Fruit fly (Drosophila melanogaster) whole organism: Measurements from ENCODE around the gene ETHR.

Experiments used
- CG8478 ChIP-seq: fragments of >200 bp; optimal IDR thresholded peaks from 2 replicates; lab custom pipeline; 2018; ENCODE audit warnings: inconsistent platforms
- Dll ChIP-seq: fragments of >200 bp; optimal IDR thresholded peaks from 2 replicates; lab custom pipeline; 2017
- EcR ChIP-seq, 2 experiments: fragments of >200 bp; optimal IDR thresholded peaks; 2 replicates each; lab custom pipeline; 2017; ENCODE audit warnings: missing biosample characterization in 2 of 2, missing genetic modification characterization in 2 of 2, missing genetic modification reagents in 2 of 2
- pan ChIP-seq: fragments of >200 bp; optimal IDR thresholded peaks from 2 replicates; lab custom pipeline; 2017
- psq ChIP-seq: fragments of >200 bp; optimal IDR thresholded peaks from 2 replicates; lab custom pipeline; 2017
- usp ChIP-seq: fragments of >200 bp; optimal IDR thresholded peaks from 2 replicates; lab custom pipeline; 2017; ENCODE audit warnings: missing biosample characterization, missing genetic modification characterization, mixed read lengths

ETHR gene

dm6 chr3R:21246492-21247061, at the start of gene ETHR:
TSS of gene ETHR (plus strand) at chr3R:21247011.
- no peak for TF ChIP-seq usp (GFP tag; lab: Kevin White, UChicago)
- TF ChIP-seq psq (lab: Kevin White, UChicago) = no peak
- no peak for TF ChIP-seq EcR (GFP tag; optimal IDR thresholded peaks at IDR 0.05; lab: Kevin White, UChicago)
- no peak for TF ChIP-seq pan (lab: Kevin White, UChicago)
- no peak for TF ChIP-seq CG8478 (lab: Kevin White, UChicago)
- no peak for TF ChIP-seq Dll (lab: Kevin White, UChicago)

dm6 chr3R:21197566-21197965, 49.2 kb upstream of the ETHR start:
- no peak for TF ChIP-seq CG8478 (lab: Kevin White, UChicago)
- no peak for TF ChIP-seq pan (lab: Kevin White, UChicago)
- no peak for TF ChIP-seq usp (GFP tag; lab: Kevin White, UChicago)
- no peak for TF ChIP-seq psq (lab: Kevin White, UChicago)

dm6 chr3R:21198073-21198472, 48.7 kb upstream of the ETHR start:
- no peak for TF ChIP-seq psq (lab: Kevin White, UChicago)
- no peak for TF ChIP-seq pan (lab: Kevin White, UChicago)
- no peak for TF ChIP-seq Dll (lab: Kevin White, UChicago)
- no peak for TF ChIP-seq usp (GFP tag; lab: Kevin White, UChicago)
- TF ChIP-seq CG8478 (lab: Kevin White, UChicago) = no peak
- TF ChIP-seq EcR (GFP tag; optimal IDR thresholded peaks at IDR 0.05; lab: Kevin White, UChicago) = no peak

- no peak for TF ChIP-seq CG8478 (lab: Kevin White, UChicago)
- TF ChIP-seq psq (lab: Kevin White, UChicago) = no peak
Measured at dm6 chr3R:21199085-21199899, 47.5 kb upstream of the ETHR start.

dm6 chr3R:21199953-21200368, 46.9 kb upstream of the ETHR start:
- TF ChIP-seq pan (lab: Kevin White, UChicago) (no peak), EcR (GFP tag; optimal IDR thresholded peaks at IDR 0.05; lab: Kevin White, UChicago) (peak in 1 of 2 experiments; percentile 43)

- TF ChIP-seq psq (lab: Kevin White, UChicago) (no peak), CG8478 (lab: Kevin White, UChicago) (no peak), Dll (lab: Kevin White, UChicago) (no peak), EcR (GFP tag; optimal IDR thresholded peaks at IDR 0.05; lab: Kevin White, UChicago) (no peak), usp (GFP tag; lab: Kevin White, UChicago) (no peak), pan (lab: Kevin White, UChicago) (no peak)
Measured at dm6 chr3R:21201627-21202026, 45.2 kb upstream of the ETHR start.

dm6 chr3R:21203135-21203534, 43.7 kb upstream of the ETHR start:
- no peak for TF ChIP-seq Dll (lab: Kevin White, UChicago)
- TF ChIP-seq EcR (GFP tag; optimal IDR thresholded peaks at IDR 0.05; lab: Kevin White, UChicago) = no peak
- no peak for TF ChIP-seq usp (GFP tag; lab: Kevin White, UChicago)
- TF ChIP-seq CG8478 (lab: Kevin White, UChicago) = no peak
- TF ChIP-seq psq (lab: Kevin White, UChicago) = no peak
- no peak for TF ChIP-seq pan (lab: Kevin White, UChicago)

- TF ChIP-seq Dll (lab: Kevin White, UChicago) (no peak), psq (lab: Kevin White, UChicago) (no peak)
Measured at dm6 chr3R:21203660-21204499, 42.9 kb upstream of the ETHR start.

- no peak for TF ChIP-seq CG8478 (lab: Kevin White, UChicago)
- TF ChIP-seq Dll (lab: Kevin White, UChicago) = no peak
- no peak for TF ChIP-seq EcR (GFP tag; optimal IDR thresholded peaks at IDR 0.05; lab: Kevin White, UChicago)
- no peak for TF ChIP-seq pan (lab: Kevin White, UChicago)
- TF ChIP-seq psq (lab: Kevin White, UChicago) = no peak
- TF ChIP-seq usp (GFP tag; lab: Kevin White, UChicago) = no peak
Measured at dm6 chr3R:21204500-21205167, 42.2 kb upstream of the ETHR start.

- TF ChIP-seq EcR (GFP tag; optimal IDR thresholded peaks at IDR 0.05; lab: Kevin White, UChicago) = peak in 1 of 2 experiments; percentile 96
- no peak for TF ChIP-seq Dll (lab: Kevin White, UChicago)
- TF ChIP-seq pan (lab: Kevin White, UChicago) = no peak
Measured at dm6 chr3R:21205680-21206326, 41.0 kb upstream of the ETHR start.

- TF ChIP-seq psq (lab: Kevin White, UChicago) (no peak), Dll (lab: Kevin White, UChicago) (no peak), CG8478 (lab: Kevin White, UChicago) (no peak), EcR (GFP tag; optimal IDR thresholded peaks at IDR 0.05; lab: Kevin White, UChicago) (no peak), pan (lab: Kevin White, UChicago) (no peak), usp (GFP tag; lab: Kevin White, UChicago) (no peak)
Measured at dm6 chr3R:21206327-21206728, 40.5 kb upstream of the ETHR start.
